Worm (Caenorhabditis elegans): Measurements from ENCODE around the gene pqn-54.

DNA sequence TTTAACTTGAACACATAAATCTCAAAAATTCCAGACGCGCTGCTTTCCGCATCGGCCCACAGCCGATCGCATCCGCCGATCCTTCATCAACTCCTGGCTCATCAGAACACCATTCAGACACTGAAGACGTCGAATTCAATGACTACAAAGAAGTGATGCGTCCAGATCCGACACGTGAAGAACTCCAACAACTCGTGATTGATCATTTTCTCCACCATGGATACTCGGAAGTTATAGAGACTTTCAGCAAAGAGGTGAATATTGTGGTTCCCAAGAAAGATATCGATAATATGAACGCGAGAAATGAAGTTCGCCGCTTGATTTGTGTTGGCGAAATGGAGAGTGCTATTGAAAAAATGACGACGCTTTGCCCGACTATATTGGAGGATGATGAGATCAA is 4.1 kb downstream of the pqn-54 start:
- no peak for TF ChIP-seq hlh-26 (GFP tag; conservative IDR thresholded peaks at IDR 0.05)
- no peak for TF ChIP-seq ama-1 (optimal IDR thresholded peaks at IDR 0.05)
- no peak for TF ChIP-seq ama-1 (GFP tag; optimal IDR thresholded peaks at IDR 0.05)
- TF ChIP-seq ztf-25 (GFP tag; IDR thresholded peaks at IDR 0.05), result no peak
- no peak for TF ChIP-seq pha-4 (tag; optimal IDR thresholded peaks at IDR 0.05)
- no peak for TF ChIP-seq unc-130 (GFP tag; optimal IDR thresholded peaks at IDR 0.05)
- TF ChIP-seq ceh-91 (GFP tag; IDR thresholded peaks at IDR 0.05), result no peak
